Worm (Caenorhabditis elegans): ENCODE data around the gene rnr-2.

The rnr-2 gene

ce11 chrIII:4103171-4103570, 8.4 kb upstream of the rnr-2 start:
- TF ChIP-seq unc-42 (tag; optimal IDR thresholded peaks at IDR 0.05), result peak; percentile 77
- TF ChIP-seq pha-2 (tag; optimal IDR thresholded peaks at IDR 0.05), result no peak

ce11 chrIII:4102039-4102438, 7.3 kb upstream of the rnr-2 start:
- TF ChIP-seq K02D7.2 (tag; optimal IDR thresholded peaks at IDR 0.05) (no peak), ceh-24 (tag; optimal IDR thresholded peaks at IDR 0.05) (no peak), dmd-4 (tag; optimal IDR thresholded peaks at IDR 0.05; ENCODE audit: borderline replicate concordance) (no peak), zip-5 (tag; optimal IDR thresholded peaks at IDR 0.05) (no peak), pros-1 (tag; optimal IDR thresholded peaks at IDR 0.05) (no peak), nfya-1 (tag; optimal IDR thresholded peaks at IDR 0.05) (no peak), hlh-30 (tag; optimal IDR thresholded peaks at IDR 0.05; ENCODE audit: insufficient read depth) (no peak), ceh-14 (tag; optimal IDR thresholded peaks at IDR 0.05) (no peak), ceh-48 (tag; optimal IDR thresholded peaks at IDR 0.05) (no peak)

- TF ChIP-seq pha-2 (tag; optimal IDR thresholded peaks at IDR 0.05) (no peak), ceh-18 (tag; optimal IDR thresholded peaks at IDR 0.05) (no peak), F13H6.1 (tag; optimal IDR thresholded peaks at IDR 0.05) (no peak), ztf-16 (tag; optimal IDR thresholded peaks at IDR 0.05) (no peak), pqm-1 (tag; optimal IDR thresholded peaks at IDR 0.05) (no peak), madf-2 (tag; optimal IDR thresholded peaks at IDR 0.05) (no peak), ets-4 (tag; optimal IDR thresholded peaks at IDR 0.05) (no peak), ceh-9 (tag; optimal IDR thresholded peaks at IDR 0.05) (no peak), ceh-30 (tag; optimal IDR thresholded peaks at IDR 0.05) (no peak)
Measured at ce11 chrIII:4101016-4101415, 6.3 kb upstream of the rnr-2 start.

- TF ChIP-seq ets-4 (tag; optimal IDR thresholded peaks at IDR 0.05), result no peak
- TF ChIP-seq hlh-30 (tag; optimal IDR thresholded peaks at IDR 0.05; ENCODE audit: insufficient read depth), result peak; percentile 13
- no peak for TF ChIP-seq sox-2 (GFP tag; IDR thresholded peaks at IDR 0.05)
- TF ChIP-seq nhr-232 (tag; optimal IDR thresholded peaks at IDR 0.05), result no peak
- TF ChIP-seq ceh-31 (tag; optimal IDR thresholded peaks at IDR 0.05), result no peak
- no peak for TF ChIP-seq ref-2 (tag; optimal IDR thresholded peaks at IDR 0.05)
- no peak for TF ChIP-seq pqm-1 (tag; optimal IDR thresholded peaks at IDR 0.05)
- TF ChIP-seq pha-4 (tag; optimal IDR thresholded peaks at IDR 0.05), result no peak
- TF ChIP-seq ttx-3 (tag; optimal IDR thresholded peaks at IDR 0.05), result no peak
- TF ChIP-seq fkh-10 (GFP tag; optimal IDR thresholded peaks at IDR 0.05), result no peak
- TF ChIP-seq K09A11.1 (tag; optimal IDR thresholded peaks at IDR 0.05; ENCODE audit: insufficient read depth), result no peak
- TF ChIP-seq lim-6 (tag; optimal IDR thresholded peaks at IDR 0.05), result no peak
- TF ChIP-seq unc-3 (GFP tag; conservative IDR thresholded peaks at IDR 0.05), result no peak
- TF ChIP-seq unc-3 (tag; optimal IDR thresholded peaks at IDR 0.05), result no peak
- no peak for TF ChIP-seq ceh-45 (GFP tag; IDR thresholded peaks at IDR 0.05)
- no peak for TF ChIP-seq elt-4 (tag; optimal IDR thresholded peaks at IDR 0.05)
- no peak for TF ChIP-seq ama-1 (optimal IDR thresholded peaks at IDR 0.05)
- TF ChIP-seq sdc-2 (tag; optimal IDR thresholded peaks at IDR 0.05), result no peak
- TF ChIP-seq pha-2 (tag; optimal IDR thresholded peaks at IDR 0.05), result no peak
- no peak for TF ChIP-seq K02D7.2 (tag; optimal IDR thresholded peaks at IDR 0.05)
- TF ChIP-seq hlh-6 (tag; optimal IDR thresholded peaks at IDR 0.05), result no peak
- no peak for TF ChIP-seq dmd-4 (tag; optimal IDR thresholded peaks at IDR 0.05; ENCODE audit: borderline replicate concordance)
- no peak for TF ChIP-seq madf-2 (tag; optimal IDR thresholded peaks at IDR 0.05)
- TF ChIP-seq pax-1 (tag; optimal IDR thresholded peaks at IDR 0.05), result no peak
- TF ChIP-seq ceh-6 (GFP tag; optimal IDR thresholded peaks at IDR 0.05), result no peak
- peak; percentile 72 for TF ChIP-seq unc-55 (GFP tag; optimal IDR thresholded peaks at IDR 0.05)
- TF ChIP-seq ceh-18 (tag; optimal IDR thresholded peaks at IDR 0.05), result peak; percentile 18
- TF ChIP-seq dve-1 (tag; optimal IDR thresholded peaks at IDR 0.05), result peak; percentile 60
- TF ChIP-seq nhr-11 (tag; optimal IDR thresholded peaks at IDR 0.05), result no peak
- no peak for TF ChIP-seq lin-11 (tag; optimal IDR thresholded peaks at IDR 0.05)
- TF ChIP-seq pat-9 (tag; optimal IDR thresholded peaks at IDR 0.05), result no peak
- TF ChIP-seq tbx-7 (tag; optimal IDR thresholded peaks at IDR 0.05), result no peak
Measured at ce11 chrIII:4099884-4100596, 5.3 kb upstream of the rnr-2 start.
